Worm (Caenorhabditis elegans): ENCODE measurements around the gene dab-1.

The dab-1 gene

DNA sequence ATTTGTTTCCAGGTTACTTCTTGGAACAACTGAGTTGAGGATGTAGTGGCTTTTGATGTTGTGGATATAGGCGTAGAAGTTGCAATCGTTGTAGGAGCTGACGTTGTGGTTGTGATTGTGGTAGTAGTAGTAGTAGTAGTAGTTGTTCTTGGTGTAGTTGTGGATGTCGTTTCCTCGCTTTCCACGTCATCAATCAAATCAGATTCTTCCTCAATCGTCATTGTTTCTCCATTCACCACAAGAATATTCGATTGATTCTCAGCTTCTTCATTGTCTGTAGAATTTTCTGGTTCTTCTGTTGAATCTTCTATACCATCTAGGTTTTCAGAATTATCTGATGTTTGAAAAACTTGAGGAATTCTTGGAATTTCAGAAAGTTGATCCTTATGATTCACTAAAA, 43.6 kb upstream of the dab-1 start:
- TF ChIP-seq madf-10 (tag; optimal IDR thresholded peaks at IDR 0.05) (no peak), efl-1 (GFP tag; optimal IDR thresholded peaks at IDR 0.05) (no peak), F52B5.7 (tag; optimal IDR thresholded peaks at IDR 0.05) (no peak), lsy-27 (tag; optimal IDR thresholded peaks at IDR 0.05; ENCODE audit: borderline replicate concordance, insufficient read depth) (no peak)

DNA sequence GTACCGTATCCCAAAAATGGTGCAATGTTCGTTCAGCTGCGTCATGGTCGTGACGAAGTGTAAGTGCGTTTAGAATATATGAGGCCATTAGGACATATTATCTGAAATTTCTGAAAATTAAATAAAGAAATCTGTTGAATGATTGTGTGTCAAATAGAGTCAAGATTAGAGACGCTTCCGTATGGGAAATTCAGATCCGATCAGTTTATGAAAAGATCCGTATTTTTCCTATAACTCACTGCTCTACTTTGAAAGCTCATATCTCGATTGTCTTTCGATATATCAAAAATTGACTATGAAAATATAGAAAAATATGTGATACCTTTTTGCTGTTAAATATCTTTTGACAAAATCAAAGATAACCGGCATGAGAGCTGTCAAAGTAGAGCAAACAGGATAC, 41.9 kb upstream of the dab-1 start, which contains the start of gene T05C12.4:
T05C12.4 (minus strand) TSS at position 101 of the 400 bp plus-strand sequence.
- TF ChIP-seq T07F8.4 (tag; optimal IDR thresholded peaks at IDR 0.05) (no peak), ztf-3 (GFP tag; optimal IDR thresholded peaks at IDR 0.05) (no peak), tbx-9 (tag; optimal IDR thresholded peaks at IDR 0.05; ENCODE audit: borderline replicate concordance) (no peak), lag-1 (GFP tag; IDR thresholded peaks at IDR 0.05) (no peak), lin-35 (GFP tag; optimal IDR thresholded peaks at IDR 0.05) (no peak), egl-18 (GFP tag; IDR thresholded peaks at IDR 0.05) (no peak), K11D2.4 (GFP tag; IDR thresholded peaks at IDR 0.05) (no peak), hlh-26 (GFP tag; conservative IDR thresholded peaks at IDR 0.05) (no peak), Y67H2A.10 (GFP tag; conservative IDR thresholded peaks at IDR 0.05) (no peak), sdz-38 (tag; optimal IDR thresholded peaks at IDR 0.05) (no peak), chd-7 (tag; optimal IDR thresholded peaks at IDR 0.05) (no peak), ama-1 (optimal IDR thresholded peaks at IDR 0.05) (no peak), ama-1 (GFP tag; optimal IDR thresholded peaks at IDR 0.05) (no peak), mcd-1 (GFP tag; IDR thresholded peaks at IDR 0.05) (no peak), zfh-2 (GFP tag; conservative IDR thresholded peaks at IDR 0.05) (no peak), lir-1 (GFP tag; conservative IDR thresholded peaks at IDR 0.05) (no peak), unc-62 (GFP tag; optimal IDR thresholded peaks at IDR 0.05) (no peak), F39B2.1 (GFP tag; IDR thresholded peaks at IDR 0.05) (no peak), T26A5.8 (tag; optimal IDR thresholded peaks at IDR 0.05) (no peak)

DNA sequence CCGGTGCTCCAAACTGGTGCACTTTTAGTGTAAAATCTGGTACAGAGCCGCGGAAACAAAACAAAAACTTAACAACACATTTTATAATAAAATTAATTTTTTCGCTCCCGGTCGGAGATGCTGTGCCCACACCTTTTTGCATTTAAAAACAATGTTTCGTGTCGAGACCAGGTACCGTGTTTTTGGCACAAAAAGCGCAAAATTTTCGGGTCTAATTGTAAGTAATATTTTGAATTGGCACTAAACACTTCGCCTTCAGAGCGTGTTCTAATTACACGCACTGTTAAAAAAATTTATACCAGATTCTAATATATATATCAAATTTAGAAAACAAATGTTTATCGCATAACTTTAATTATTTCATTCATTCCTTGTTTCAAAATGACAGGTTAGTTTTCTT, 40.7 kb upstream of the dab-1 start, which contains the start of gene dylt-3:
dylt-3 (plus strand) TSS at position 301 of the 400 bp plus-strand sequence.
- TF ChIP-seq F57C9.4 (tag; optimal IDR thresholded peaks at IDR 0.05) (no peak), nhr-179 (tag; optimal IDR thresholded peaks at IDR 0.05) (no peak), B0336.3 (GFP tag; IDR thresholded peaks at IDR 0.05) (no peak), B0261.1 (tag; optimal IDR thresholded peaks at IDR 0.05) (no peak), dpff-1 (tag; optimal IDR thresholded peaks at IDR 0.05) (no peak), chd-7 (tag; optimal IDR thresholded peaks at IDR 0.05) (no peak), atf-7 (tag; optimal IDR thresholded peaks at IDR 0.05) (no peak), bed-2 (GFP tag; IDR thresholded peaks at IDR 0.05) (no peak), snpc-1.1 (tag; optimal IDR thresholded peaks at IDR 0.05; ENCODE audit: insufficient read depth) (no peak), ceh-91 (GFP tag; IDR thresholded peaks at IDR 0.05) (no peak), dpl-1 (GFP tag; optimal IDR thresholded peaks at IDR 0.05) (no peak), ceh-100 (GFP tag; IDR thresholded peaks at IDR 0.05) (no peak), mxl-1 (tag; optimal IDR thresholded peaks at IDR 0.05) (no peak), aptf-3 (GFP tag; IDR thresholded peaks at IDR 0.05) (no peak), sea-2 (GFP tag; IDR thresholded peaks at IDR 0.05) (no peak), tlf-1 (GFP tag; optimal IDR thresholded peaks at IDR 0.05) (no peak), F10E7.11 (tag; optimal IDR thresholded peaks at IDR 0.05) (no peak)

All from whole organism, young adult.